Fruit fly (Drosophila melanogaster) whole organism, embryonic: ENCODE results near the gene IFT54.
A peak's percentile ranks its signal among the peaks of the same experiment; 100 is the strongest.

Experiments used
- ATbp ChIP-seq: fragments of 200-800 bp; sonication (Bioruptor generic); optimal IDR thresholded peaks from 2 replicates; lab custom pipeline; 2017; ENCODE audit warnings: missing biosample characterization, mild to moderate bottlenecking, missing genetic modification characterization, missing genetic modification reagents
- Adf1 ChIP-seq: fragments of 200-800 bp; sonication (Bioruptor generic); IDR thresholded peaks from 2 replicates; pipeline ENCODE4 v1.3.6; 2022; ENCODE audit warnings: missing biosample characterization, missing genetic modification characterization
- Blimp-1 ChIP-seq: fragments of 200-800 bp; sonication (Bioruptor generic); optimal IDR thresholded peaks from 3 replicates; lab custom pipeline; 2018; ENCODE audit warnings: missing biosample characterization, missing genetic modification characterization, mild to moderate bottlenecking, moderate library complexity, missing genetic modification reagents
- BtbVII ChIP-seq: fragments of 200-800 bp; sonication (Bioruptor generic); optimal IDR thresholded peaks from 3 replicates; lab custom pipeline; 2017; ENCODE audit warnings: missing biosample characterization, mild to moderate bottlenecking, missing genetic modification characterization
- CG10147 ChIP-seq: fragments of 200-800 bp; sonication (Bioruptor generic); optimal IDR thresholded peaks from 2 replicates; lab custom pipeline; 2019; ENCODE audit warnings: missing biosample characterization, mild to moderate bottlenecking, missing genetic modification characterization, moderate library complexity
- CG11723 ChIP-seq: fragments of 200-800 bp; sonication (Bioruptor generic); optimal IDR thresholded peaks from 2 replicates; lab custom pipeline; 2017; ENCODE audit warnings: missing biosample characterization, mild to moderate bottlenecking, missing genetic modification characterization
- CG12155 ChIP-seq: fragments of 200-800 bp; sonication (Bioruptor generic); optimal IDR thresholded peaks from 3 replicates; lab custom pipeline; 2016; ENCODE audit warnings: missing biosample characterization, missing genetic modification characterization
- CG12769 ChIP-seq: fragments of 200-800 bp; sonication (Bioruptor generic); optimal IDR thresholded peaks from 2 replicates; lab custom pipeline; 2019; ENCODE audit warnings: missing biosample characterization, mild to moderate bottlenecking, missing genetic modification characterization, moderate library complexity
- CG13287 ChIP-seq: fragments of 200-800 bp; sonication (Bioruptor generic); IDR thresholded peaks from 2 replicates; pipeline ENCODE4 v1.3.6; 2022; ENCODE audit warnings: missing biosample characterization, missing genetic modification characterization; ENCODE audit not compliant: partially characterized antibody
- CG13775 ChIP-seq: fragments of 200-800 bp; sonication (Bioruptor generic); optimal IDR thresholded peaks from 3 replicates; lab custom pipeline; 2017; ENCODE audit warnings: missing biosample characterization, mild to moderate bottlenecking, missing genetic modification characterization
- CG14710 ChIP-seq: fragments of 200-800 bp; sonication (Bioruptor generic); optimal IDR thresholded peaks from 3 replicates; lab custom pipeline; 2019; ENCODE audit warnings: missing biosample characterization, mild to moderate bottlenecking, missing genetic modification characterization, moderate library complexity
- CG16779 ChIP-seq: fragments of 200-800 bp; sonication (Bioruptor generic); IDR thresholded peaks from 2 replicates; pipeline ENCODE4 v1.3.6; 2022; ENCODE audit warnings: missing biosample characterization, missing genetic modification characterization
- CG17186 ChIP-seq: fragments of 200-800 bp; sonication (Bioruptor generic); optimal IDR thresholded peaks from 3 replicates; lab custom pipeline; 2017; ENCODE audit warnings: missing biosample characterization, missing genetic modification reagents, missing genetic modification characterization
- CG17359 ChIP-seq: fragments of 200-800 bp; sonication (Bioruptor generic); optimal IDR thresholded peaks from 3 replicates; lab custom pipeline; 2018; ENCODE audit warnings: missing biosample characterization, mild to moderate bottlenecking, missing genetic modification characterization, moderate library complexity
- CG31441 ChIP-seq: fragments of 200-800 bp; sonication (Bioruptor generic); IDR thresholded peaks from 2 replicates; pipeline ENCODE4 v1.3.6; 2022; ENCODE audit warnings: missing biosample characterization, missing genetic modification characterization
- CG32767 ChIP-seq: fragments of 200-800 bp; sonication (Bioruptor generic); IDR thresholded peaks from 2 replicates; pipeline ENCODE4 v1.3.6; 2022; ENCODE audit warnings: missing biosample characterization, missing genetic modification characterization
- CG34224 ChIP-seq: fragments of 200-800 bp; sonication (Bioruptor generic); IDR thresholded peaks from 3 replicates; pipeline ENCODE4 v1.3.6; 2022; ENCODE audit warnings: missing biosample characterization, missing genetic modification characterization; ENCODE audit not compliant: partially characterized antibody
- CG4282 ChIP-seq: fragments of 200-800 bp; sonication (Bioruptor generic); optimal IDR thresholded peaks from 2 replicates; lab custom pipeline; 2016; ENCODE audit warnings: missing biosample characterization, missing genetic modification characterization
- CG4854 ChIP-seq: fragments of 200-800 bp; sonication (Bioruptor generic); optimal IDR thresholded peaks from 2 replicates; lab custom pipeline; 2016; ENCODE audit warnings: missing biosample characterization, missing genetic modification characterization, inconsistent platforms
- CG6765 ChIP-seq: fragments of 200-800 bp; sonication (Bioruptor generic); optimal IDR thresholded peaks from 3 replicates; lab custom pipeline; 2017; ENCODE audit warnings: missing biosample characterization, mild to moderate bottlenecking, missing genetic modification characterization
- CG8290 ChIP-seq, 3 experiments: fragments of 200-800 bp; sonication (Bioruptor generic); optimal IDR thresholded peaks; 2 replicates each; lab custom pipeline; 2016 to 2019; ENCODE audit warnings: missing biosample characterization in 3 of 3, missing genetic modification characterization in 3 of 3, mild to moderate bottlenecking in 2 of 3, moderate library complexity in 1 of 3
- CG8765 ChIP-seq: fragments of 200-800 bp; sonication (Bioruptor generic); IDR thresholded peaks from 2 replicates; pipeline ENCODE4 v1.3.6; 2022; ENCODE audit warnings: missing biosample characterization, missing genetic modification characterization
- CG8944 ChIP-seq: fragments of 200-800 bp; sonication (Bioruptor generic); optimal IDR thresholded peaks from 3 replicates; lab custom pipeline; 2016; ENCODE audit warnings: missing biosample characterization, missing genetic modification characterization
- CG9876 ChIP-seq: fragments of 200-800 bp; sonication (Bioruptor generic); optimal IDR thresholded peaks from 2 replicates; lab custom pipeline; 2016; ENCODE audit warnings: missing biosample characterization, missing genetic modification characterization
- Chrac-16 ChIP-seq: fragments of 200-800 bp; sonication (Bioruptor generic); optimal IDR thresholded peaks from 3 replicates; lab custom pipeline; 2016; ENCODE audit warnings: missing biosample characterization, missing genetic modification characterization
- D ChIP-seq, 2 experiments: fragments of 200-800 bp in 1 of 2; fragments of >200 bp in 1 of 2; sonication (Bioruptor generic) in 1 of 2; optimal IDR thresholded peaks; 2 replicates in 1 of 2; 3 replicates in 1 of 2; lab custom pipeline; 2017; ENCODE audit warnings: mild to moderate bottlenecking in 1 of 2, missing biosample characterization in 1 of 2, missing genetic modification characterization in 1 of 2, missing genetic modification reagents in 1 of 2
- Dp ChIP-seq: fragments of 200-800 bp; sonication (Bioruptor generic); optimal IDR thresholded peaks from 2 replicates; lab custom pipeline; 2018; ENCODE audit warnings: missing biosample characterization, mild to moderate bottlenecking, missing genetic modification characterization, moderate library complexity
- Jarid2 ChIP-seq: fragments of 200-800 bp; sonication (Bioruptor generic); optimal IDR thresholded peaks from 3 replicates; lab custom pipeline; 2017; ENCODE audit warnings: mild to moderate bottlenecking, missing biosample characterization, missing genetic modification reagents, missing genetic modification characterization
- Neu2 ChIP-seq: fragments of 200-800 bp; sonication (Bioruptor generic); optimal IDR thresholded peaks from 3 replicates; lab custom pipeline; 2016; ENCODE audit warnings: missing biosample characterization, missing genetic modification characterization, borderline replicate concordance
- Rfx ChIP-seq: fragments of 200-800 bp; sonication (Bioruptor generic); IDR thresholded peaks from 2 replicates; pipeline ENCODE4 v1.3.6; 2022; ENCODE audit warnings: missing biosample characterization, missing genetic modification characterization
- Sox100B ChIP-seq: fragments of 200-800 bp; sonication (Bioruptor generic); optimal IDR thresholded peaks from 3 replicates; lab custom pipeline; 2018; ENCODE audit warnings: missing biosample characterization, mild to moderate bottlenecking, missing genetic modification characterization
- Sox102F ChIP-seq: fragments of 200-800 bp; sonication (Bioruptor generic); optimal IDR thresholded peaks from 2 replicates; lab custom pipeline; 2018; ENCODE audit warnings: missing biosample characterization, mild to moderate bottlenecking, missing genetic modification characterization, moderate library complexity
- cg ChIP-seq: fragments of 200-800 bp; sonication (Bioruptor generic); optimal IDR thresholded peaks from 3 replicates; lab custom pipeline; 2019; ENCODE audit warnings: missing biosample characterization, mild to moderate bottlenecking, missing genetic modification characterization, moderate library complexity
- fd96Cb ChIP-seq: fragments of 200-800 bp; sonication (Bioruptor generic); optimal IDR thresholded peaks from 2 replicates; lab custom pipeline; 2018; ENCODE audit warnings: missing biosample characterization, mild to moderate bottlenecking, missing genetic modification characterization, moderate library complexity
- gcm2 ChIP-seq: fragments of 200-800 bp; sonication (Bioruptor generic); optimal IDR thresholded peaks from 2 replicates; lab custom pipeline; 2016; ENCODE audit warnings: missing biosample characterization, missing genetic modification characterization
- grn ChIP-seq: fragments of 200-800 bp; sonication (Bioruptor generic); optimal IDR thresholded peaks from 3 replicates; lab custom pipeline; 2017; ENCODE audit warnings: missing biosample characterization, missing genetic modification characterization
- h ChIP-seq: fragments of >200 bp; optimal IDR thresholded peaks from 2 replicates; lab custom pipeline; 2017
- her ChIP-seq: fragments of 200-800 bp; sonication (Bioruptor generic); optimal IDR thresholded peaks from 2 replicates; lab custom pipeline; 2016; ENCODE audit warnings: missing biosample characterization, missing genetic modification characterization
- pum ChIP-seq: fragments of 200-800 bp; sonication (Bioruptor generic); optimal IDR thresholded peaks from 2 replicates; lab custom pipeline; 2016; ENCODE audit warnings: missing biosample characterization, missing genetic modification characterization
- repo ChIP-seq: fragments of 200-800 bp; sonication (Bioruptor generic); optimal IDR thresholded peaks from 2 replicates; lab custom pipeline; 2016; ENCODE audit warnings: missing biosample characterization, missing genetic modification characterization
- ro ChIP-seq: fragments of 200-800 bp; sonication (Bioruptor generic); IDR thresholded peaks from 2 replicates; pipeline ENCODE4 v1.3.6; 2022; ENCODE audit warnings: missing biosample characterization, missing genetic modification characterization
- slou ChIP-seq: fragments of 200-800 bp; sonication (Bioruptor generic); optimal IDR thresholded peaks from 3 replicates; lab custom pipeline; 2016; ENCODE audit warnings: missing biosample characterization, missing genetic modification characterization
- sna ChIP-seq: fragments of 200-800 bp; sonication (Bioruptor generic); IDR thresholded peaks from 2 replicates; pipeline ENCODE4 v1.3.6; 2022; ENCODE audit warnings: missing biosample characterization, missing genetic modification characterization; ENCODE audit not compliant: partially characterized antibody
- sob ChIP-seq: fragments of 200-800 bp; sonication (Bioruptor generic); IDR thresholded peaks from 2 replicates; pipeline ENCODE4 v1.3.6; 2022; ENCODE audit warnings: missing biosample characterization, missing genetic modification characterization
- sqz ChIP-seq: fragments of 200-800 bp; sonication (Bioruptor generic); optimal IDR thresholded peaks from 3 replicates; lab custom pipeline; 2018; ENCODE audit warnings: missing biosample characterization, mild to moderate bottlenecking, missing genetic modification characterization
- ssp ChIP-seq: fragments of 200-800 bp; sonication (Bioruptor generic); IDR thresholded peaks from 2 replicates; pipeline ENCODE4 v1.3.6; 2022; ENCODE audit warnings: missing biosample characterization, missing genetic modification characterization
- stwl ChIP-seq: fragments of 200-800 bp; sonication (Bioruptor generic); optimal IDR thresholded peaks from 3 replicates; lab custom pipeline; 2018; ENCODE audit warnings: missing biosample characterization, mild to moderate bottlenecking, missing genetic modification characterization, moderate library complexity
- toy ChIP-seq: fragments of 200-800 bp; sonication (Bioruptor generic); IDR thresholded peaks from 2 replicates; pipeline ENCODE4 v1.3.6; 2022; ENCODE audit warnings: missing biosample characterization, missing genetic modification characterization

IFT54 gene

DNA sequence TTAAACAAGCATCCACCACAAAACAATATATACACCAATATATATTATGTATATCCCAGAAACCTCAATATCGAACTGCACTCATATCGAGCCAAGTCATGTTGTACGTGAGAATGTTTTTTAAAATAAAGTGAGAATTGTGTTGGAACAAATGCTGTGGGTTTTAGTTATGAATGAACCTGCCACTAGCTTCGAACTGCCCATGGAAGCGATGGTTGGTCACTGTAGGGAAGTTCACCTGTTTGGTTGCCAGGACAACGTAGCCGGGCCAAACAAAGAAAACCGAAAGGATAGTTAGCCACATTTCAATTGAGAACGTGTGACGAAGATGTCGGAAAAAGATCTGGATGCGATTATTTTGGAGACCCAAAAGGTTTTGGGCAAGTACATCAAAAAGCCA is at the start of gene IFT54:
IFT54 (plus strand) TSS at position 301 of the 400 bp plus-strand sequence.
- TF ChIP-seq sob (GFP tag; lab: Robert Waterston, UW) (0 out of 2 replicates have a peak, but pooled peaks have one; percentile 14), CG4282 (GFP tag; lab: Kevin White, UChicago) (no peak), CG4854 (GFP tag; lab: Kevin White, UChicago) (no peak), Rfx (peak; percentile 24; the same call in 1 of the 2 replicates)

DNA sequence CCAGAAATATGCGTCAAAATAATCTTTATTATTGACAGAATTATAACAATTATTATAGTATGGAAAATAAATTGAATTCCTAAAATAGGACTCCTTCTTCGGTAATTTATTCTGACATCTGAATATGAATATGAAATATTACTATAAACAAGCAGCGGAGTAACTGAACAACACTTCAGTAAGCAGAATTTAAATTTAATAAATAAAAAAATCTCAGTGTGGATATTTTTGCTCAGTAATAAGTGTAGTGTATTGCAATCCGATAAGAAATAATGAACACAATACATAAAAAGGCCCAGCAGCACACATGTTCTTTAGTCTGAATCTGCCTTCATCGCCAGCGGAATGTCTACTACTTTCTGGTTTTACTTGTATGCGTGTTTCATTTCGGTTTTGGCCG is 46.4 kb upstream of the IFT54 start, which contains the start of gene CG43179:
CG43179 (plus strand) TSS at position 301 of the 400 bp plus-strand sequence.
- TF ChIP-seq CG6765 (GFP tag; lab: Kevin White, UChicago) (no peak), CG16779 (no peak), slou (GFP tag; lab: Kevin White, UChicago) (no peak), toy (GFP tag; lab: Robert Waterston, UW) (no peak), CG10147 (GFP tag; lab: Kevin White, UChicago) (no peak), Adf1 (no peak), D (optimal IDR thresholded peaks at IDR 0.05; lab: Kevin White, UChicago) (no peak), D (GFP tag; optimal IDR thresholded peaks at IDR 0.05; lab: Kevin White, UChicago) (no peak), Chrac-16 (GFP tag; lab: Kevin White, UChicago) (no peak), repo (no peak), h (lab: Kevin White, UChicago) (no peak), Sox100B (GFP tag; lab: Kevin White, UChicago) (no peak), ro (GFP tag; lab: Robert Waterston, UW) (no peak), fd96Cb (no peak)
- TF ChIP-seq, all 482 proteins: peak for 0

DNA sequence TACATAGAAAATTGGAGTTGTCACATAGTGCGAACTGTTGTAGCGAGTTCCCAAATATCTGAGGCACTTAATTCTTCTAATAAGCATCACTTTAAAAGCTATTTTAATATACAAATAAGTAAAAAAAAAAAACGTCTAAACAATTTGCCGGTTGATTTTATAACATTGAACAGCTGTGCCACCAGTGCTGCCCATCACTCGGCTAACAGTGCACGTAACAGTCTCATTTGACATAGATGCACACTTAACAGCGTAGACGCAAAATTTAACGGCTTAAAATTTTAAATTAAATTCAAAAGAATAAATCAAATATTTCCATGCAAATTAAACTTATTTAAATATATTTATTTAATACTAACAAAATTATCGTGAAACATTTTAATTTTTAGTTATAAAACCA is 42.4 kb upstream of the IFT54 start, which contains the start of gene MetRS-m:
MetRS-m (minus strand) TSS at position 171 of the 400 bp plus-strand sequence.
- TF ChIP-seq gcm2 (GFP tag; lab: Kevin White, UChicago) = no peak
- no peak for TF ChIP-seq CG11723
- TF ChIP-seq ssp (GFP tag; lab: Robert Waterston, UW) = no peak
- TF ChIP-seq CG32767 = no peak
- no peak for TF ChIP-seq sob (GFP tag; lab: Robert Waterston, UW)
- peak; percentile 54 for TF ChIP-seq Dp (GFP tag; lab: Kevin White, UChicago)
- no peak for TF ChIP-seq CG13775 (GFP tag; lab: Kevin White, UChicago)
- peak; percentile 37 for TF ChIP-seq CG17186 (GFP tag; lab: Kevin White, UChicago)
- no peak for TF ChIP-seq cg (GFP tag; lab: Kevin White, UChicago)
- TF ChIP-seq pum (GFP tag; lab: Kevin White, UChicago) = no peak
- TF ChIP-seq Sox102F (GFP tag; lab: Kevin White, UChicago) = no peak
- no peak for TF ChIP-seq BtbVII (GFP tag; lab: Kevin White, UChicago)
- no peak for TF ChIP-seq CG12769 (tag; lab: Kevin White, UChicago)
- TF ChIP-seq ATbp = no peak
- no peak for TF ChIP-seq grn (GFP tag; lab: Kevin White, UChicago)
- TF ChIP-seq Blimp-1 (GFP tag; lab: Kevin White, UChicago) = no peak
- no peak for TF ChIP-seq sqz
- TF ChIP-seq her = no peak
- no peak for TF ChIP-seq CG31441
- TF ChIP-seq sna (GFP tag; lab: Robert Waterston, UW) = no peak
- TF ChIP-seq CG17359 = no peak
- TF ChIP-seq CG8290 (GFP tag; optimal IDR thresholded peaks at IDR 0.05; lab: Kevin White, UChicago) = no peak
- TF ChIP-seq CG8290 (tag; optimal IDR thresholded peaks at IDR 0.05; lab: Kevin White, UChicago) = no peak
- TF ChIP-seq CG34224 (GFP tag; lab: Robert Waterston, UW) = no peak
- peak; percentile 58 for TF ChIP-seq stwl (tag; lab: Kevin White, UChicago)
- TF ChIP-seq Neu2 (GFP tag; lab: Kevin White, UChicago) = no peak
- no peak for TF ChIP-seq CG9876 (GFP tag; lab: Kevin White, UChicago)
- TF ChIP-seq CG8944 (GFP tag; lab: Kevin White, UChicago) = no peak
- no peak for TF ChIP-seq Jarid2 (GFP tag; lab: Kevin White, UChicago)
- no peak for TF ChIP-seq CG12155 (GFP tag; lab: Kevin White, UChicago)
- peak; percentile 18; the same call in 1 of the 2 replicates for TF ChIP-seq CG13287
- TF ChIP-seq CG14710 (tag; lab: Kevin White, UChicago) = no peak
- TF ChIP-seq CG8765 (GFP tag; lab: Robert Waterston, UW) = no peak
